Worm (Caenorhabditis elegans) whole organism, L1 larva: ENCODE data around the gene R03H10.2.

Experiments used
- lin-13 ChIP-seq: fragments of 150-350 bp; optimal IDR thresholded peaks from 2 replicates; lab custom pipeline; 2014; ENCODE audit warnings: missing biosample characterization, missing genetic modification reagents, missing genetic modification characterization
- lsy-2 ChIP-seq, 2 experiments: fragments of 150-350 bp; optimal IDR thresholded peaks; 2 replicates each; lab custom pipeline; 2014; ENCODE audit warnings: missing biosample characterization in 2 of 2, missing genetic modification characterization in 2 of 2
- nhr-12 ChIP-seq: sonication (generic microtip); optimal IDR thresholded peaks from 2 replicates; lab custom pipeline; 2017; ENCODE audit warnings: missing biosample characterization, missing genetic modification characterization
- nhr-90 ChIP-seq: sonication (generic microtip); optimal IDR thresholded peaks from 2 replicates; lab custom pipeline; 2016; ENCODE audit warnings: mild to moderate bottlenecking, missing genetic modification characterization, missing compliant biosample characterization; ENCODE audit not compliant: poor library complexity
- unc-98 ChIP-seq: fragments of 200-800 bp; sonication (Bioruptor generic); IDR thresholded peaks from 2 replicates; pipeline ENCODE4 v1.3.6; 2022; ENCODE audit warnings: missing genetic modification characterization, missing compliant biosample characterization

- TF ChIP-seq lin-13 (GFP tag; lab: Kevin White, UChicago), result no peak
- no peak for TF ChIP-seq nhr-12 (tag; lab: Kevin White, UChicago)
- TF ChIP-seq unc-98 (GFP tag; lab: Robert Waterston, UW), result no peak
- TF ChIP-seq nhr-90 (tag; lab: Kevin White, UChicago), result no peak
- TF ChIP-seq lsy-2 (tag; optimal IDR thresholded peaks at IDR 0.05; lab: Kevin White, UChicago), result no peak
Measured at ce11 chrII:4122899-4123298, 32.7 kb upstream of the R03H10.2 start.
